Fruit fly (Drosophila melanogaster) whole organism, pupa: ENCODE data around the gene Hydr2.
A peak's percentile ranks its signal among the peaks of the same experiment; 100 is the strongest.

Source experiments
- CG10348 ChIP-seq: fragments of 200-800 bp; sonication (Bioruptor generic); IDR thresholded peaks from 2 replicates; pipeline ENCODE4 v1.3.6; 2022; ENCODE audit warnings: missing biosample characterization, missing genetic modification characterization
- CG12605 ChIP-seq: fragments of 200-800 bp; sonication (Bioruptor generic); IDR thresholded peaks from 2 replicates; pipeline ENCODE4 v1.3.6; 2022; ENCODE audit warnings: missing biosample characterization, missing genetic modification characterization
- CG13204 ChIP-seq: fragments of 200-800 bp; sonication (Bioruptor generic); optimal IDR thresholded peaks from 2 replicates; lab custom pipeline; 2018; ENCODE audit warnings: missing biosample characterization, mild to moderate bottlenecking, missing genetic modification characterization, moderate library complexity
- CG14655 ChIP-seq: fragments of 200-800 bp; sonication (Bioruptor generic); optimal IDR thresholded peaks from 3 replicates; lab custom pipeline; 2017; ENCODE audit warnings: mild to moderate bottlenecking, missing biosample characterization, missing genetic modification reagents, missing genetic modification characterization
- CG15710 ChIP-seq: fragments of 200-800 bp; sonication (Bioruptor generic); optimal IDR thresholded peaks from 2 replicates; lab custom pipeline; 2018; ENCODE audit warnings: missing biosample characterization, mild to moderate bottlenecking, missing genetic modification characterization, moderate library complexity
- CG17806 ChIP-seq: fragments of 200-800 bp; sonication (Bioruptor generic); optimal IDR thresholded peaks from 2 replicates; lab custom pipeline; 2018; ENCODE audit warnings: missing biosample characterization, mild to moderate bottlenecking, missing genetic modification characterization, moderate library complexity
- CG32121 ChIP-seq: fragments of 200-800 bp; sonication (Bioruptor generic); IDR thresholded peaks from 2 replicates; pipeline ENCODE4 v1.3.6; 2022; ENCODE audit warnings: missing biosample characterization, missing genetic modification characterization
- CG34367 ChIP-seq: fragments of 200-800 bp; sonication (Bioruptor generic); optimal IDR thresholded peaks from 2 replicates; lab custom pipeline; 2018; ENCODE audit warnings: missing biosample characterization, mild to moderate bottlenecking, missing genetic modification characterization
- CG4496 ChIP-seq: fragments of 200-800 bp; sonication (Bioruptor generic); IDR thresholded peaks from 3 replicates; pipeline ENCODE4 v1.3.6; 2022; ENCODE audit warnings: missing biosample characterization, missing genetic modification characterization
- CG8159 ChIP-seq: fragments of 200-800 bp; sonication (Bioruptor generic); optimal IDR thresholded peaks from 3 replicates; lab custom pipeline; 2018; ENCODE audit warnings: missing biosample characterization, mild to moderate bottlenecking, missing genetic modification characterization, moderate library complexity
- CG8301 ChIP-seq: fragments of 200-800 bp; sonication (Bioruptor generic); optimal IDR thresholded peaks from 2 replicates; lab custom pipeline; 2018; ENCODE audit warnings: missing biosample characterization, mild to moderate bottlenecking, missing genetic modification characterization
- CG9948 ChIP-seq: fragments of 200-800 bp; sonication (Bioruptor generic); optimal IDR thresholded peaks from 2 replicates; lab custom pipeline; 2018; ENCODE audit warnings: missing biosample characterization, mild to moderate bottlenecking, missing genetic modification characterization, moderate library complexity
- D1 ChIP-seq: fragments of 200-800 bp; sonication (Bioruptor generic); optimal IDR thresholded peaks from 2 replicates; lab custom pipeline; 2018; ENCODE audit warnings: missing biosample characterization, mild to moderate bottlenecking, missing genetic modification characterization, moderate library complexity
- EcR ChIP-seq: fragments of 200-800 bp; sonication (Bioruptor generic); optimal IDR thresholded peaks from 3 replicates; lab custom pipeline; 2019; ENCODE audit warnings: missing biosample characterization, missing genetic modification characterization, mild to moderate bottlenecking, moderate library complexity, missing genetic modification reagents
- Ets98B ChIP-seq: fragments of 200-800 bp; sonication (Bioruptor generic); IDR thresholded peaks from 2 replicates; pipeline ENCODE4 v1.3.6; 2022; ENCODE audit warnings: missing biosample characterization, missing genetic modification characterization
- Pif1A ChIP-seq: fragments of 200-800 bp; sonication (Bioruptor generic); optimal IDR thresholded peaks from 3 replicates; lab custom pipeline; 2016; ENCODE audit warnings: missing biosample characterization, missing genetic modification characterization
- Pif1B ChIP-seq: fragments of 200-800 bp; sonication (Bioruptor generic); optimal IDR thresholded peaks from 3 replicates; lab custom pipeline; 2016; ENCODE audit warnings: missing biosample characterization, missing genetic modification characterization
- Snoo ChIP-seq: fragments of 200-800 bp; sonication (Bioruptor generic); optimal IDR thresholded peaks from 3 replicates; lab custom pipeline; 2017; ENCODE audit warnings: missing biosample characterization, mild to moderate bottlenecking, missing genetic modification characterization, inconsistent platforms
- fd96Ca ChIP-seq: fragments of 200-800 bp; sonication (Bioruptor generic); IDR thresholded peaks from 3 replicates; pipeline ENCODE4 v1.3.6; 2022; ENCODE audit warnings: missing biosample characterization, missing genetic modification characterization
- gl ChIP-seq: fragments of 200-800 bp; sonication (Bioruptor generic); optimal IDR thresholded peaks from 2 replicates; lab custom pipeline; 2018; ENCODE audit warnings: missing biosample characterization, mild to moderate bottlenecking, missing genetic modification characterization
- rn ChIP-seq: fragments of 200-800 bp; sonication (Bioruptor generic); IDR thresholded peaks from 2 replicates; pipeline ENCODE4 v1.3.6; 2022; ENCODE audit warnings: missing biosample characterization, missing genetic modification characterization

Hydr2 gene

DNA sequence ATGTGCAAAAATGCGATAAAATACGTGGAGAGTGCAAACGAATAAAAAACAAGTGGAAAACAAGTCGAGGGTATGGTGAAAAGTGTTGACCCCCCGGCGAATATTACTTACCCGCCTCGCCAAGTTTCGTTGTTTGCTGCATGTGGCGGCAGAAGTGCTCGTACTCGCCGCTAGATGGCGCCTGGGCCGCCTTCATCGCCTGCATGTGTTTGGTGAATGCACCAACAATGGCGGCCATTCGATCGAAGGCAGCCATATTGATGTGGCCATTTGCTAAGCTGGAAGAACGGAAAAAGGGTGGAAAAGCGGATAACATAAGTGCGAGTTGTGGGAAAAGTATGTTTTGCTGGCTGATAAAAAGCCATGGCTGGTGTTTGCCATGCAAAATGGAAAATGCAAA lies 19.8 kb downstream of the Hydr2 start:
- TF ChIP-seq CG8159 (tag; lab: Kevin White, UChicago) = no peak
- TF ChIP-seq CG13204 (GFP tag; lab: Kevin White, UChicago) = no peak
- no peak for TF ChIP-seq CG8301 (tag; lab: Kevin White, UChicago)

DNA sequence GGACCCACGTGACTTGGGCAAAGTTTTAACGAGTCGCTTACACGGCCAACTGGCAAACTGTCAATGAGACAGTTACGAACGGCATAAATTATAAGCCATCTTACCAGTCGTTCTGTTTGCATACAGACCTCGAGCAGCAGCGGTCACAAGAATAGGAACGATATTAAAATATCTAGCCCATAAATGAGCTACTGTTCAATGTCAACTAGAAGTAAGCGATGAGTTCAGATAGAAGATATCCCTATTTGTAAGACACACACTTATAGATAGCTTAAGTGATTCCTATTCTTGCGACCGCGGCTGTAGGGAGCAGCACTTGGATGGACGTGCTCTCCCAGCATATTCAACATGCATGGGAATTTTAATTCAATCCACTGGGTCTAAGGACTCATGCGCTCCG lies 25.4 kb downstream of the Hydr2 start:
- peak; percentile 50 for TF ChIP-seq CG8159 (tag; lab: Kevin White, UChicago)
- peak; percentile 45 for TF ChIP-seq CG34367
- no peak for TF ChIP-seq CG9948 (tag; lab: Kevin White, UChicago)
- peak; percentile 33 for TF ChIP-seq CG8301 (tag; lab: Kevin White, UChicago)
- TF ChIP-seq fd96Ca (GFP tag; lab: Robert Waterston, UW) = 0 out of 3 replicates have a peak, but pooled peaks have one; percentile 33
- peak; percentile 51 for TF ChIP-seq CG15710 (tag; lab: Kevin White, UChicago)
- no peak for TF ChIP-seq Pif1B (GFP tag; lab: Kevin White, UChicago)
- 0 out of 2 replicates have a peak, but pooled peaks have one; percentile 17 for TF ChIP-seq CG12605 (GFP tag; lab: Robert Waterston, UW)
- no peak for TF ChIP-seq EcR (GFP tag; lab: Kevin White, UChicago)
- TF ChIP-seq Pif1A (GFP tag; lab: Kevin White, UChicago) = peak; percentile 27
- TF ChIP-seq CG14655 (GFP tag; lab: Kevin White, UChicago) = peak; percentile 39
- TF ChIP-seq, all 21 proteins: peak for 8

DNA sequence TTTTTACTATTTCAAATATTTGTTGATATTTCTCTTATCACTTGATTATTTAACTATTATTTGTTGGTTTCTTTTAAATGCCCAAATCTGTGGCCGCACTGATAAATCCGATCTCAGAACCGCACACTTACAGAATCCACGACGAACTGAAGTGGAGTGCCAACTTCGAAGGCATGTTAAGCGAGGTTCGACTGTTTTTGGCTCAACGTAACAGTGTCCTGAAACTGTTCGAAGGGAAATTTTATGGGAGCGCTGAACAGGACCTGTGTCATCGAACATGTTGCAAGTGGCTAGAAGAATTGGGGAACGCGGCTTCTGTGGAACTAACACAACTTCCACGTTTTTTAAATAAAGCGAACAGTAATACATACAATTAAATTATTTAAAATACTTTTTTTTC lies 36.1 kb downstream of the Hydr2 start:
- no peak for TF ChIP-seq CG8301 (tag; lab: Kevin White, UChicago)
- no peak for TF ChIP-seq CG13204 (GFP tag; lab: Kevin White, UChicago)
- TF ChIP-seq EcR (GFP tag; lab: Kevin White, UChicago) = no peak
- TF ChIP-seq Pif1A (GFP tag; lab: Kevin White, UChicago) = no peak
- no peak for TF ChIP-seq CG32121
- TF ChIP-seq CG34367 = no peak
- no peak for TF ChIP-seq gl
- no peak for TF ChIP-seq rn (GFP tag; lab: Robert Waterston, UW)
- no peak for TF ChIP-seq CG15710 (tag; lab: Kevin White, UChicago)
- TF ChIP-seq CG9948 (tag; lab: Kevin White, UChicago) = no peak
- no peak for TF ChIP-seq Snoo (tag; lab: Kevin White, UChicago)
- no peak for TF ChIP-seq CG14655 (GFP tag; lab: Kevin White, UChicago)
- TF ChIP-seq CG4496 (GFP tag; lab: Robert Waterston, UW) = no peak
- no peak for TF ChIP-seq CG17806
- TF ChIP-seq CG10348 = no peak
- TF ChIP-seq Pif1B (GFP tag; lab: Kevin White, UChicago) = no peak
- TF ChIP-seq Ets98B (GFP tag; lab: Robert Waterston, UW) = no peak

DNA sequence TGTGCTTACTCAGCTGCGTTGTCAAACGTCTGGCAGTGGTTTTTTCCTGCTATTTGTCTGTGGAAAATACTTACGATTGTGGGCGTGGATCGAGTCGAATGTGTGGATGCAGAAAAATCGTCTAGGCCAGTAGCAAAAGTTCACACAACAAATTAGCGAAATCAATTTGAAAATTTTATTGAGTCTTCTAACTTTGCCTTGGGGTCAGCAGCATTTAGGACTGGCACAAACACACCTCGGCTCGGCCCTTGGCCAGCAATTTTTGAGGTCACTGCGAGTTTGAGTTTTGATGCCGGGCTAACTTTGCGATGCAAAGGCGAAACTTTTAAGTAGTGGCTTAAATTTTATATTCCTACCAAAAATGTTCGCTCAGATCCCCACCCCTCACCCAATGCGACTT lies 37.0 kb downstream of the Hydr2 start, which contains the start of gene CG34393:
CG34393 (minus strand) TSS at position 101 of the 400 bp plus-strand sequence.
- no peak for TF ChIP-seq CG34367
- TF ChIP-seq Pif1B (GFP tag; lab: Kevin White, UChicago) = no peak
- no peak for TF ChIP-seq CG8159 (tag; lab: Kevin White, UChicago)
- no peak for TF ChIP-seq CG8301 (tag; lab: Kevin White, UChicago)
- TF ChIP-seq EcR (GFP tag; lab: Kevin White, UChicago) = no peak
- no peak for TF ChIP-seq Ets98B (GFP tag; lab: Robert Waterston, UW)
- TF ChIP-seq D1 (tag; lab: Kevin White, UChicago) = no peak
- TF ChIP-seq CG10348 = no peak
